Worm (Caenorhabditis elegans) whole organism, L2 larva: ENCODE data around the gene K06H6.4.

Experiments
- C34F6.9 ChIP-seq: fragments of 150-350 bp; optimal IDR thresholded peaks from 2 replicates; lab custom pipeline; 2014; ENCODE audit warnings: missing biosample characterization, missing genetic modification characterization
- R02D3.7 ChIP-seq: fragments of 150-350 bp; optimal IDR thresholded peaks from 2 replicates; lab custom pipeline; 2014; ENCODE audit warnings: missing biosample characterization, missing genetic modification characterization
- alr-1 ChIP-seq: fragments of 150-350 bp; optimal IDR thresholded peaks from 2 replicates; lab custom pipeline; 2014; ENCODE audit warnings: missing biosample characterization, missing genetic modification characterization
- aly-2 ChIP-seq: fragments of 150-350 bp; optimal IDR thresholded peaks from 2 replicates; lab custom pipeline; 2014; ENCODE audit warnings: missing biosample characterization, missing genetic modification characterization
- ama-1 ChIP-seq: fragments of 150-350 bp; optimal IDR thresholded peaks from 2 replicates; lab custom pipeline; 2018; ENCODE audit warnings: inconsistent platforms
- ceh-82 ChIP-seq: fragments of 150-350 bp; optimal IDR thresholded peaks from 2 replicates; lab custom pipeline; 2014; ENCODE audit warnings: missing biosample characterization, missing genetic modification characterization
- crh-2 ChIP-seq: sonication (generic microtip); optimal IDR thresholded peaks from 2 replicates; lab custom pipeline; 2017; ENCODE audit warnings: missing biosample characterization, missing genetic modification characterization
- dmd-4 ChIP-seq: sonication (generic microtip); optimal IDR thresholded peaks from 2 replicates; lab custom pipeline; 2017; ENCODE audit warnings: missing biosample characterization, missing genetic modification characterization
- elt-1 ChIP-seq: fragments of 150-350 bp; optimal IDR thresholded peaks from 2 replicates; lab custom pipeline; 2014; ENCODE audit warnings: missing biosample characterization, missing genetic modification characterization
- lin-11 ChIP-seq: fragments of 150-350 bp; sonication (generic microtip); optimal IDR thresholded peaks from 2 replicates; lab custom pipeline; 2014; ENCODE audit warnings: missing biosample characterization, missing genetic modification characterization, inconsistent platforms, mixed read lengths
- lin-39 ChIP-seq: fragments of 150-350 bp; optimal IDR thresholded peaks from 2 replicates; lab custom pipeline; 2014; ENCODE audit warnings: missing biosample characterization, missing genetic modification reagents, missing genetic modification characterization
- mbf-1 ChIP-seq: sonication (generic microtip); optimal IDR thresholded peaks from 2 replicates; lab custom pipeline; 2017; ENCODE audit warnings: missing biosample characterization, missing genetic modification characterization
- nhr-10 ChIP-seq: sonication (generic microtip); optimal IDR thresholded peaks from 2 replicates; lab custom pipeline; 2017; ENCODE audit warnings: missing biosample characterization, missing genetic modification characterization
- nhr-11 ChIP-seq: fragments of 150-350 bp; optimal IDR thresholded peaks from 2 replicates; lab custom pipeline; 2014; ENCODE audit warnings: missing biosample characterization, missing genetic modification characterization
- nhr-12 ChIP-seq: fragments of 150-350 bp; optimal IDR thresholded peaks from 2 replicates; lab custom pipeline; 2014; ENCODE audit warnings: missing biosample characterization, missing genetic modification characterization
- nhr-129 ChIP-seq: fragments of 150-350 bp; optimal IDR thresholded peaks from 2 replicates; lab custom pipeline; 2014; ENCODE audit warnings: missing biosample characterization, missing genetic modification characterization
- nhr-23 ChIP-seq: fragments of 150-350 bp; optimal IDR thresholded peaks from 2 replicates; lab custom pipeline; 2014; ENCODE audit warnings: missing biosample characterization, missing genetic modification reagents, missing genetic modification characterization
- nhr-237 ChIP-seq: fragments of 150-350 bp; optimal IDR thresholded peaks from 2 replicates; lab custom pipeline; 2014; ENCODE audit warnings: missing biosample characterization, missing genetic modification characterization
- nhr-25 ChIP-seq: fragments of 150-350 bp; sonication (generic microtip); optimal IDR thresholded peaks from 3 replicates; lab custom pipeline; 2014; ENCODE audit warnings: missing biosample characterization, missing genetic modification characterization
- nhr-6 ChIP-seq: fragments of 150-350 bp; optimal IDR thresholded peaks from 2 replicates; lab custom pipeline; 2014; ENCODE audit warnings: missing biosample characterization, missing genetic modification characterization
- peb-1 ChIP-seq: fragments of 150-350 bp; optimal IDR thresholded peaks from 2 replicates; lab custom pipeline; 2014; ENCODE audit warnings: missing biosample characterization, missing genetic modification characterization
- sem-4 ChIP-seq: fragments of 150-350 bp; optimal IDR thresholded peaks from 2 replicates; lab custom pipeline; 2014; ENCODE audit warnings: missing biosample characterization, missing genetic modification reagents, missing genetic modification characterization
- skn-1 ChIP-seq: sonication (generic microtip); optimal IDR thresholded peaks from 2 replicates; lab custom pipeline; 2017; ENCODE audit warnings: missing biosample characterization, missing genetic modification characterization
- sma-3 ChIP-seq: sonication (generic microtip); optimal IDR thresholded peaks from 2 replicates; lab custom pipeline; 2016; ENCODE audit warnings: missing genetic modification reagents, missing genetic modification characterization, missing compliant biosample characterization
- sma-9 ChIP-seq, 2 experiments: fragments of 150-350 bp in 1 of 2; sonication (generic microtip) in 1 of 2; optimal IDR thresholded peaks; 2 replicates each; lab custom pipeline; 2014 to 2016; ENCODE audit warnings: missing genetic modification characterization in 2 of 2, mild to moderate bottlenecking in 1 of 2, missing biosample characterization in 1 of 2, missing compliant biosample characterization in 1 of 2, missing genetic modification reagents in 1 of 2, moderate library complexity in 1 of 2
- unc-62 ChIP-seq: fragments of 150-350 bp; optimal IDR thresholded peaks from 2 replicates; lab custom pipeline; 2014; ENCODE audit warnings: missing biosample characterization, missing genetic modification reagents, missing genetic modification characterization
- ztf-1 ChIP-seq: fragments of 200-800 bp; sonication (Bioruptor generic); conservative IDR thresholded peaks from 2 replicates; pipeline ENCODE4 v1.3.6; 2022; ENCODE audit warnings: missing genetic modification characterization, missing compliant biosample characterization
- ztf-11 ChIP-seq: sonication (generic microtip); optimal IDR thresholded peaks from 2 replicates; lab custom pipeline; 2017; ENCODE audit warnings: missing biosample characterization, missing genetic modification characterization
- ztf-4 ChIP-seq: fragments of 150-350 bp; optimal IDR thresholded peaks from 2 replicates; lab custom pipeline; 2014; ENCODE audit warnings: missing biosample characterization, missing genetic modification characterization

Gene K06H6.4

DNA sequence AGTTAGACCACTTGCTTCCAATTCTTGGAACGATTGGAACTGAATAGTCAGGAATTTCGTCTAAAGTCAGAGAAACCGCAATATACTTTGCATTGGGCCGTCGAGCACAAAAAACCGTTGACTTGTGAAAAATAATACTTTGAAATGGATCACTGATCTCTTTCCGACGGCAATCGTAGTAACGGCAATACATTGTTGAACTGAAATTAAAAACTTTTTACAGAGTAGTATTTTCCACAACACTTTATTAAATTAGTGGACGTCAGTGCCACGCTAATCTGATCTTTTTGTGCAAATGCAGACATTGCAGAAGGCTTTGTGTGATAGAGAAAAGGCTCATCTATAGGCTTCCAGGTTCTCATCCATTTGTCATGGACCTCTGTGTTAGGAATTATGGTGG, 26.7 kb upstream of the K06H6.4 start:
- TF ChIP-seq ztf-11 (tag; lab: Kevin White, UChicago), result no peak
- TF ChIP-seq nhr-6, result no peak
- no peak for TF ChIP-seq alr-1

- TF ChIP-seq ama-1 (lab: Kevin White, UChicago) (no peak), skn-1 (tag; lab: Kevin White, UChicago) (no peak), ceh-82 (tag; lab: Kevin White, UChicago) (no peak), dmd-4 (tag; lab: Kevin White, UChicago) (no peak), mbf-1 (tag; lab: Kevin White, UChicago) (no peak), nhr-25 (tag; lab: Kevin White, UChicago) (no peak), sem-4 (tag; lab: Kevin White, UChicago) (no peak), ztf-1 (GFP tag; lab: Robert Waterston, UW) (no peak), sma-9 (GFP tag; optimal IDR thresholded peaks at IDR 0.05; lab: Kevin White, UChicago) (no peak), sma-9 (tag; optimal IDR thresholded peaks at IDR 0.05; lab: Kevin White, UChicago) (no peak), nhr-237 (tag; lab: Kevin White, UChicago) (no peak), alr-1 (no peak), lin-39 (no peak), ztf-4 (tag; lab: Kevin White, UChicago) (no peak), sma-3 (GFP tag; lab: Kevin White, UChicago) (no peak)
Observed at ce11 chrV:553067-553466, 26.0 kb upstream of the K06H6.4 start, which contains the start of gene C14C6.8. TSS of gene C14C6.8 (minus strand) at chrV:553167.

DNA sequence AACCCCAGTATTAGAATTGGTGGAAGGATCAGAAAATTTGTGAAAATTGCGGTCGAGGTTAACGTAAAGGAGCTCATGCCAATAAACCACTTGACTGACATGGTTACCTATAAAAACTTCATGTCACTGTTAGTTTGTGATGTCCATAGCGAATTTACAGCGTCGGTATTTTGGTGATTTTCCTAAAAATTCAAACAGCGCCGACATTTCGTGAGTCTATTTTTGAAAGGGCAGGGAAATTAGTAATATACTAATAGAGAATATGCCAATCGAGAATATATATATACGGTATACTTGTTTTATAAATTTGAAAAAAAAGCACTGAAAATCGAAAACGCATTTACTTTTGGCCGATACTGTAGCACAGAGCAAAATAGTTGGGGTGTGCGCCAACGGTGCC, 23.0 kb upstream of the K06H6.4 start, which contains the start of gene srx-8:
TSS of gene srx-8 (minus strand) at position 101 of the 400 bp plus-strand sequence.
- TF ChIP-seq nhr-11 (tag; lab: Kevin White, UChicago), result no peak
- no peak for TF ChIP-seq elt-1 (tag; lab: Kevin White, UChicago)

DNA sequence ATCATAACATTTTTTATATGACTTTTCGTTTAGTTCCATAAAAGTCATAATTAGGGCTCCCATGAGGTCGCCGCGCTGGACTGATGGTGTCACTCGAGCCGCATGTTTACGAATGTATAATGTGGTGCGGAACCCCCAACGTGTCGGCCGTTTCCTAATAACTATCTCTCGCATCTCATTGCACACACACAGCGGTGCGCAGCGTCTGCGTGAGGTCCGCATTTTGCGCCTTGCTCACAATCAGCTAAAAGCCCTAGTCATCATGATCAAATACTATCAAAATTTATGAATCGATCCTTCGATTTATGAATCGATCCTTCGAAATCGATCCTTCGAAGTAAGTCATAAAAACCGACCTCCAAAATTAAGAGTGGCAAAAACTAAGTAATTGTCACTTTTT, 19.1 kb upstream of the K06H6.4 start, which contains the start of gene srx-7:
TSS of gene srx-7 (plus strand) at position 256 of the 400 bp plus-strand sequence.
- no peak for TF ChIP-seq nhr-25 (tag; lab: Kevin White, UChicago)
- TF ChIP-seq mbf-1 (tag; lab: Kevin White, UChicago), result no peak
- TF ChIP-seq R02D3.7 (tag; lab: Kevin White, UChicago), result no peak
- TF ChIP-seq sma-9 (GFP tag; optimal IDR thresholded peaks at IDR 0.05; lab: Kevin White, UChicago), result no peak
- TF ChIP-seq sma-9 (tag; optimal IDR thresholded peaks at IDR 0.05; lab: Kevin White, UChicago), result no peak
- no peak for TF ChIP-seq nhr-23 (tag; lab: Kevin White, UChicago)

- no peak for TF ChIP-seq nhr-10 (tag; lab: Kevin White, UChicago)
- no peak for TF ChIP-seq crh-2
- TF ChIP-seq ama-1 (lab: Kevin White, UChicago), result no peak
- TF ChIP-seq ztf-4 (tag; lab: Kevin White, UChicago), result no peak
- no peak for TF ChIP-seq nhr-237 (tag; lab: Kevin White, UChicago)
- TF ChIP-seq elt-1 (tag; lab: Kevin White, UChicago), result no peak
- TF ChIP-seq nhr-23 (tag; lab: Kevin White, UChicago), result no peak
- TF ChIP-seq mbf-1 (tag; lab: Kevin White, UChicago), result no peak
- no peak for TF ChIP-seq nhr-129 (tag; lab: Kevin White, UChicago)
- TF ChIP-seq unc-62 (GFP tag; lab: Kevin White, UChicago), result no peak
- TF ChIP-seq peb-1 (tag; lab: Kevin White, UChicago), result no peak
- TF ChIP-seq aly-2 (tag; lab: Kevin White, UChicago), result no peak
- no peak for TF ChIP-seq lin-11
Observed at ce11 chrV:562834-563233, 16.2 kb upstream of the K06H6.4 start, which contains the start of gene C14C6.2. TSS of gene C14C6.2 (plus strand) at chrV:563134.

DNA sequence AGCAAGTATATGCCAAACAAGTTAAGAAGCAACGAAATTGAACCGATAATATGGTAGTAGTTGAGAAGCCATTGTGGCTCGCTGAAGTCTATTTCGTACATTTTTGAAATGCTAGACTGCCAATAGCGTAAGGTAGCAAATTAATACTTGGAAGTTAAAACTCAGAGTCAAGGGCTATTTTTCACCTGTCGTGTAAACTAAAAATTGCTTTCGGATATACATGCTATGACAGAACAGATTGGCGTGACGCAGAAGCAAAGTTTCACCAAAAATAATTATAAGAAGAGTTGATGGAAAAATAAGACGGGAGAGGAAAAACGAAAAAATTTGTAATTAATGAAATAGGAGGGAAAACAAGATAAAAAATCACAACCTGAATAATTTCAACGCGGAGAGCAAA, 13.1 kb upstream of the K06H6.4 start, which contains the start of gene sri-73:
TSS of gene sri-73 (minus strand) at position 101 of the 400 bp plus-strand sequence.
- TF ChIP-seq dmd-4 (tag; lab: Kevin White, UChicago) (no peak), nhr-10 (tag; lab: Kevin White, UChicago) (no peak), ama-1 (lab: Kevin White, UChicago) (no peak), nhr-12 (tag; lab: Kevin White, UChicago) (no peak), aly-2 (tag; lab: Kevin White, UChicago) (no peak), sma-3 (GFP tag; lab: Kevin White, UChicago) (no peak), C34F6.9 (no peak), nhr-25 (tag; lab: Kevin White, UChicago) (no peak), elt-1 (tag; lab: Kevin White, UChicago) (no peak), skn-1 (tag; lab: Kevin White, UChicago) (no peak)
